Fruit fly (Drosophila melanogaster) whole organism, embryonic: ENCODE measurements around the gene IRSp53.

Experiments used
- Adf1 ChIP-seq: fragments of 200-800 bp; sonication (Bioruptor generic); IDR thresholded peaks from 2 replicates; pipeline ENCODE4 v1.3.6; 2022; ENCODE audit warnings: missing biosample characterization, missing genetic modification characterization
- Awh ChIP-seq: fragments of 200-800 bp; sonication (Bioruptor generic); IDR thresholded peaks from 2 replicates; pipeline ENCODE4, ENCODE4 v1.3.6; 2022; ENCODE audit warnings: missing biosample characterization, missing genetic modification characterization
- Bdp1 ChIP-seq: fragments of 200-800 bp; sonication (Bioruptor generic); optimal IDR thresholded peaks from 3 replicates; lab custom pipeline; 2016; ENCODE audit warnings: missing biosample characterization, missing genetic modification characterization
- CG10274 ChIP-seq: fragments of 200-800 bp; sonication (Bioruptor generic); optimal IDR thresholded peaks from 3 replicates; lab custom pipeline; 2017; ENCODE audit warnings: missing biosample characterization, mild to moderate bottlenecking, missing genetic modification characterization
- CG11247 ChIP-seq: fragments of 200-800 bp; sonication (Bioruptor generic); IDR thresholded peaks from 2 replicates; pipeline ENCODE4 v1.3.6; 2022; ENCODE audit warnings: missing biosample characterization, missing genetic modification characterization
- CG14441 ChIP-seq: fragments of 200-800 bp; sonication (Bioruptor generic); IDR thresholded peaks from 2 replicates; pipeline ENCODE4 v1.3.6; 2022; ENCODE audit warnings: missing biosample characterization, missing genetic modification characterization
- CG15073 ChIP-seq: fragments of 200-800 bp; sonication (Bioruptor generic); optimal IDR thresholded peaks from 2 replicates; lab custom pipeline; 2016; ENCODE audit warnings: missing biosample characterization, missing genetic modification characterization
- CG1832 ChIP-seq: fragments of 200-800 bp; sonication (Bioruptor generic); optimal IDR thresholded peaks from 2 replicates; lab custom pipeline; 2017; ENCODE audit warnings: missing biosample characterization, mild to moderate bottlenecking, missing genetic modification characterization, inconsistent platforms
- CG18476 ChIP-seq: fragments of 200-800 bp; sonication (Bioruptor generic); optimal IDR thresholded peaks from 2 replicates; lab custom pipeline; 2016; ENCODE audit warnings: missing biosample characterization, mild to moderate bottlenecking, missing genetic modification characterization
- CG18764 ChIP-seq: fragments of 200-800 bp; sonication (Bioruptor generic); optimal IDR thresholded peaks from 3 replicates; lab custom pipeline; 2016; ENCODE audit warnings: missing biosample characterization, missing genetic modification characterization
- CG2712 ChIP-seq: fragments of 200-800 bp; optimal IDR thresholded peaks from 3 replicates; lab custom pipeline; 2019; ENCODE audit warnings: missing biosample characterization, mild to moderate bottlenecking, missing genetic modification characterization, moderate library complexity
- CG3281 ChIP-seq: fragments of 200-800 bp; sonication (Bioruptor generic); optimal IDR thresholded peaks from 3 replicates; lab custom pipeline; 2017; ENCODE audit warnings: missing biosample characterization, mild to moderate bottlenecking, missing genetic modification characterization
- CG43689 ChIP-seq: fragments of 200-800 bp; sonication (Bioruptor generic); IDR thresholded peaks from 2 replicates; pipeline ENCODE4 v1.3.6; 2022; ENCODE audit warnings: missing biosample characterization, missing genetic modification characterization
- CG4617 ChIP-seq: fragments of 200-800 bp; sonication (Bioruptor generic); optimal IDR thresholded peaks from 3 replicates; lab custom pipeline; 2016; ENCODE audit warnings: missing biosample characterization, missing genetic modification characterization, borderline replicate concordance
- CG6254 ChIP-seq: fragments of 200-800 bp; sonication (Bioruptor generic); optimal IDR thresholded peaks from 3 replicates; lab custom pipeline; 2017; ENCODE audit warnings: mild to moderate bottlenecking, missing biosample characterization, missing genetic modification reagents, missing genetic modification characterization
- CG6272 ChIP-seq: fragments of 200-800 bp; sonication (Bioruptor generic); IDR thresholded peaks from 2 replicates; pipeline ENCODE4 v1.3.6; 2022; ENCODE audit warnings: missing biosample characterization, missing genetic modification characterization
- CG6654 ChIP-seq: fragments of 200-800 bp; sonication (Bioruptor generic); optimal IDR thresholded peaks from 2 replicates; lab custom pipeline; 2017; ENCODE audit warnings: missing biosample characterization, mild to moderate bottlenecking, missing genetic modification characterization
- CG7271 ChIP-seq: fragments of 200-800 bp; sonication (Bioruptor generic); optimal IDR thresholded peaks from 2 replicates; lab custom pipeline; 2018; ENCODE audit warnings: missing biosample characterization, mild to moderate bottlenecking, missing genetic modification characterization, moderate library complexity
- CG8089 ChIP-seq: fragments of 200-800 bp; sonication (Bioruptor generic); optimal IDR thresholded peaks from 3 replicates; lab custom pipeline; 2016; ENCODE audit warnings: missing biosample characterization, missing genetic modification characterization
- CG9797 ChIP-seq: fragments of 200-800 bp; sonication (Bioruptor generic); optimal IDR thresholded peaks from 3 replicates; lab custom pipeline; 2018; ENCODE audit warnings: missing biosample characterization, mild to moderate bottlenecking, missing genetic modification characterization
- Dad ChIP-seq: fragments of 200-800 bp; sonication (Bioruptor generic); optimal IDR thresholded peaks from 3 replicates; lab custom pipeline; 2016; ENCODE audit warnings: missing biosample characterization, missing genetic modification characterization
- Dip3 ChIP-seq: fragments of 200-800 bp; sonication (Bioruptor generic); optimal IDR thresholded peaks from 3 replicates; lab custom pipeline; 2016; ENCODE audit warnings: missing biosample characterization, missing genetic modification characterization
- Drgx ChIP-seq: fragments of 200-800 bp; sonication (Bioruptor generic); IDR thresholded peaks from 2 replicates; pipeline ENCODE4 v1.3.6; 2022; ENCODE audit warnings: missing biosample characterization, missing genetic modification characterization
- Eip74EF ChIP-seq, 2 experiments: fragments of 200-800 bp in 1 of 2; fragments of >200 bp in 1 of 2; sonication (Bioruptor generic) in 1 of 2; optimal IDR thresholded peaks; 2 replicates each; lab custom pipeline; 2017 to 2019; ENCODE audit warnings: missing biosample characterization in 2 of 2, missing genetic modification characterization in 2 of 2, mild to moderate bottlenecking in 1 of 2, moderate library complexity in 1 of 2
- Ets97D ChIP-seq: fragments of 200-800 bp; sonication (Bioruptor generic); optimal IDR thresholded peaks from 3 replicates; lab custom pipeline; 2016; ENCODE audit warnings: missing biosample characterization, missing genetic modification characterization
- H2.0 ChIP-seq: fragments of 200-800 bp; sonication (Bioruptor generic); IDR thresholded peaks from 2 replicates; pipeline ENCODE4 v1.3.6; 2022; ENCODE audit warnings: missing biosample characterization, missing genetic modification characterization
- MBD-R2 ChIP-seq: fragments of 200-800 bp; sonication (Bioruptor generic); IDR thresholded peaks from 2 replicates; pipeline ENCODE4 v1.3.6; 2022; ENCODE audit warnings: missing biosample characterization, missing genetic modification characterization
- Mad ChIP-seq: fragments of 200-800 bp; sonication (Bioruptor generic); optimal IDR thresholded peaks from 2 replicates; lab custom pipeline; 2016; ENCODE audit warnings: missing biosample characterization, missing genetic modification characterization
- Max ChIP-seq: fragments of 200-800 bp; sonication (Bioruptor generic); optimal IDR thresholded peaks from 2 replicates; lab custom pipeline; 2016; ENCODE audit warnings: missing biosample characterization, mild to moderate bottlenecking, missing genetic modification characterization
- Meics ChIP-seq: fragments of 200-800 bp; sonication (Bioruptor generic); optimal IDR thresholded peaks from 2 replicates; lab custom pipeline; 2017; ENCODE audit warnings: missing biosample characterization, mild to moderate bottlenecking, missing genetic modification characterization
- NC2β ChIP-seq: fragments of 200-800 bp; sonication (Bioruptor generic); optimal IDR thresholded peaks from 2 replicates; lab custom pipeline; 2016; ENCODE audit warnings: missing biosample characterization, missing genetic modification characterization
- Nf-YC ChIP-seq: fragments of 200-800 bp; optimal IDR thresholded peaks from 3 replicates; lab custom pipeline; 2019; ENCODE audit warnings: missing biosample characterization, mild to moderate bottlenecking, missing genetic modification characterization, moderate library complexity
- PHDP ChIP-seq: fragments of 200-800 bp; sonication (Bioruptor generic); optimal IDR thresholded peaks from 3 replicates; lab custom pipeline; 2018; ENCODE audit warnings: missing biosample characterization, mild to moderate bottlenecking, missing genetic modification characterization, moderate library complexity
- Rfx ChIP-seq: fragments of 200-800 bp; sonication (Bioruptor generic); IDR thresholded peaks from 2 replicates; pipeline ENCODE4 v1.3.6; 2022; ENCODE audit warnings: missing biosample characterization, missing genetic modification characterization
- Side ChIP-seq: fragments of 200-800 bp; sonication (Bioruptor generic); optimal IDR thresholded peaks from 2 replicates; lab custom pipeline; 2016; ENCODE audit warnings: missing biosample characterization, missing genetic modification characterization
- Tbp ChIP-seq: fragments of >200 bp; optimal IDR thresholded peaks from 2 replicates; lab custom pipeline; 2018; ENCODE audit warnings: missing biosample characterization, missing genetic modification characterization
- chm ChIP-seq: fragments of 200-800 bp; sonication (Bioruptor generic); IDR thresholded peaks from 2 replicates; pipeline ENCODE4 v1.3.6; 2022; ENCODE audit warnings: missing biosample characterization, missing genetic modification characterization
- danr ChIP-seq: fragments of 200-800 bp; sonication (Bioruptor generic); IDR thresholded peaks from 2 replicates; pipeline ENCODE4 v1.3.6; 2022; ENCODE audit warnings: missing biosample characterization, missing genetic modification characterization
- disco-r ChIP-seq: fragments of 200-800 bp; sonication (Bioruptor generic); optimal IDR thresholded peaks from 2 replicates; lab custom pipeline; 2016; ENCODE audit warnings: missing biosample characterization, missing genetic modification characterization
- exex ChIP-seq: fragments of 200-800 bp; sonication (Bioruptor generic); optimal IDR thresholded peaks from 4 replicates; lab custom pipeline; 2018; ENCODE audit warnings: missing biosample characterization, mild to moderate bottlenecking, missing genetic modification characterization, moderate library complexity
- fd3F ChIP-seq: fragments of 200-800 bp; sonication (Bioruptor generic); optimal IDR thresholded peaks from 2 replicates; lab custom pipeline; 2018; ENCODE audit warnings: missing biosample characterization, mild to moderate bottlenecking, missing genetic modification characterization, moderate library complexity
- fu2 ChIP-seq: fragments of 200-800 bp; sonication (Bioruptor generic); optimal IDR thresholded peaks from 2 replicates; lab custom pipeline; 2016; ENCODE audit warnings: missing biosample characterization, missing genetic modification characterization
- gem ChIP-seq: fragments of 200-800 bp; sonication (Bioruptor generic); optimal IDR thresholded peaks from 2 replicates; lab custom pipeline; 2019; ENCODE audit warnings: missing biosample characterization, mild to moderate bottlenecking, missing genetic modification characterization, moderate library complexity
- hbn ChIP-seq: fragments of 200-800 bp; sonication (Bioruptor generic); IDR thresholded peaks from 2 replicates; pipeline ENCODE4 v1.3.6; 2022; ENCODE audit warnings: missing biosample characterization, missing genetic modification characterization; ENCODE audit not compliant: partially characterized antibody
- luna ChIP-seq: fragments of 200-800 bp; sonication (Bioruptor generic); optimal IDR thresholded peaks from 2 replicates; lab custom pipeline; 2016; ENCODE audit warnings: missing biosample characterization, missing genetic modification characterization
- nmo ChIP-seq: fragments of 200-800 bp; sonication (Bioruptor generic); optimal IDR thresholded peaks from 2 replicates; lab custom pipeline; 2018; ENCODE audit warnings: missing biosample characterization, mild to moderate bottlenecking, missing genetic modification characterization, moderate library complexity
- p53 ChIP-seq: fragments of 200-800 bp; sonication (Bioruptor generic); optimal IDR thresholded peaks from 2 replicates; lab custom pipeline; 2016; ENCODE audit warnings: missing biosample characterization, missing genetic modification characterization
- prd ChIP-seq, 3 experiments: fragments of >200 bp in 2 of 3; fragments of 200-800 bp in 1 of 3; sonication (Bioruptor generic) in 1 of 3; optimal IDR thresholded peaks in 2 of 3; IDR thresholded peaks in 1 of 3; 2 replicates in 2 of 3; 3 replicates in 1 of 3; pipeline versions ENCODE4 v1.3.6 to Lab custom; 2017 to 2022; ENCODE audit warnings: missing biosample characterization in 1 of 3, missing genetic modification characterization in 1 of 3
- trh ChIP-seq: fragments of 200-800 bp; sonication (Bioruptor generic); optimal IDR thresholded peaks from 2 replicates; lab custom pipeline; 2016; ENCODE audit warnings: missing biosample characterization, missing genetic modification characterization
- vfl ChIP-seq: fragments of 200-800 bp; sonication (Bioruptor generic); optimal IDR thresholded peaks from 2 replicates; lab custom pipeline; 2016; ENCODE audit warnings: missing biosample characterization, missing genetic modification characterization

Gene IRSp53

DNA sequence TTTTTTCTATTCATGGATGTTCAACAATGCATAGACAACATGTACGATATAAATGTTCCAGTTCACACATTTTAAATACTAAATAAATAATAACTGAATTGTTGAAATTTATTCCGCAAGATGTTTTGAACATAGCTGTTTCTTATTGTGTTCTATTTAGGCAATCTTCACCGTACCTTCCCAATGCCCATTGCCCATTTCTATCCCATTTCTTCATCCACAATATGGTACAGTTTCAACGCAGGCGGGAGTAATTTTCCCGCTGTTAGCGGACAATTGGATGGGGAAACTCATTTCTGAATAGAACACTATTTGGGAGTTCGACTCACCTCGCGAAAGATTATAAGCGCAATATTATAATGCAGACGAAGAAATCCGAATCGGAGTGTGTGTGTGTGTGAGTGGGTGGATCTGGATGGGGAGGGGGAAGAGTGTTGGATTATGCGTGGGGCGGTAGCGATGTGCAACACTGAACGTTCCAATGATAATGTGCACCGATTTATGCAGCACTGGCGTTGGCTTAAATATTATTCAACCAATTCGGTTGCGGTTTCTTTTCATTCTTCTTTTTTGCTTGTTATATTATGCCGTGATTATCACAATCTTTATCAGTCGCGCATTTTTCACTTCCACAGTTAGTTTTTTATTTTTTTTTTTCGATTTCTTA is 43.8 kb upstream of the IRSp53 start (continued):
- TF ChIP-seq Awh (GFP tag; lab: Robert Waterston, UW) (no peak), prd (optimal IDR thresholded peaks at IDR 0.05; lab: Kevin White, UChicago) (no peak), prd (GFP tag; IDR thresholded peaks at IDR 0.05; lab: Robert Waterston, UW) (peak; percentile 52), CG18764 (GFP tag; lab: Kevin White, UChicago) (peak; percentile 52), Bdp1 (peak; percentile 50), Dad (GFP tag; lab: Kevin White, UChicago) (peak; percentile 58), Side (GFP tag; lab: Kevin White, UChicago) (peak; percentile 76), exex (tag; lab: Kevin White, UChicago) (no peak), Meics (GFP tag; lab: Kevin White, UChicago) (peak; percentile 41), Tbp (no peak), CG6272 (peak; percentile 76), fd3F (GFP tag; lab: Kevin White, UChicago) (no peak), Dip3 (peak; percentile 48), gem (tag; lab: Kevin White, UChicago) (peak; percentile 10), PHDP (tag; lab: Kevin White, UChicago) (no peak), CG3281 (GFP tag; lab: Kevin White, UChicago) (peak; percentile 35), fu2 (GFP tag; lab: Kevin White, UChicago) (peak; percentile 34), CG7271 (tag; lab: Kevin White, UChicago) (no peak), Ets97D (GFP tag; lab: Kevin White, UChicago) (peak; percentile 63), CG9797 (GFP tag; lab: Kevin White, UChicago) (no peak), Eip74EF (GFP tag; optimal IDR thresholded peaks at IDR 0.05; lab: Kevin White, UChicago) (no peak), CG2712 (tag; lab: Kevin White, UChicago) (peak; percentile 24), Nf-YC (peak; percentile 10), nmo (GFP tag; lab: Kevin White, UChicago) (peak; percentile 27), CG4617 (GFP tag; lab: Kevin White, UChicago) (peak; percentile 94), Rfx (GFP tag; lab: Robert Waterston, UW) (peak; percentile 53), trh (GFP tag; lab: Kevin White, UChicago) (no peak), CG14441 (GFP tag; lab: Robert Waterston, UW) (peak; percentile 7; the same call in 1 of the 2 replicates), CG11247 (GFP tag; lab: Robert Waterston, UW) (peak; percentile 68), danr (GFP tag; lab: Robert Waterston, UW) (no peak), CG6654 (GFP tag; lab: Kevin White, UChicago) (peak; percentile 14), hbn (no peak; the same call in 1 of the 2 replicates), disco-r (GFP tag; lab: Kevin White, UChicago) (peak; percentile 18), Drgx (GFP tag; lab: Robert Waterston, UW) (no peak), CG15073 (GFP tag; lab: Kevin White, UChicago) (no peak), p53 (GFP tag; lab: Kevin White, UChicago) (peak; percentile 29), Max (GFP tag; lab: Kevin White, UChicago) (peak; percentile 7), CG8089 (GFP tag; lab: Kevin White, UChicago) (peak; percentile 34), MBD-R2 (GFP tag; lab: Robert Waterston, UW) (peak; percentile 29; the same call in 1 of the 2 replicates), vfl (GFP tag; lab: Kevin White, UChicago) (peak; percentile 22), CG6254 (GFP tag; lab: Kevin White, UChicago) (peak; percentile 26), CG10274 (no peak), luna (GFP tag; lab: Kevin White, UChicago) (no peak), Mad (GFP tag; lab: Kevin White, UChicago) (peak; percentile 45), chm (GFP tag; lab: Robert Waterston, UW) (peak; percentile 84), H2.0 (GFP tag; lab: Robert Waterston, UW) (peak; percentile 19; the same call in 1 of the 2 replicates), CG43689 (GFP tag; lab: Robert Waterston, UW) (no peak), NC2β (GFP tag; lab: Kevin White, UChicago) (peak; percentile 60), CG18476 (GFP tag; lab: Kevin White, UChicago) (no peak), CG1832 (GFP tag; lab: Kevin White, UChicago) (no peak), Adf1 (GFP tag; lab: Robert Waterston, UW) (no peak)
